Fruit fly (Drosophila melanogaster) whole organism, embryonic: ENCODE results near the gene Cyp313a5.
A peak's percentile ranks its signal among the peaks of the same experiment; 100 is the strongest.

Experiments used
- Ada2b ChIP-seq: fragments of 200-800 bp; sonication (Bioruptor generic); IDR thresholded peaks from 2 replicates; pipeline ENCODE4 v1.3.6; 2022; ENCODE audit warnings: missing biosample characterization, missing genetic modification characterization
- CG10274 ChIP-seq: fragments of 200-800 bp; sonication (Bioruptor generic); optimal IDR thresholded peaks from 3 replicates; lab custom pipeline; 2017; ENCODE audit warnings: missing biosample characterization, mild to moderate bottlenecking, missing genetic modification characterization
- CG11398 ChIP-seq: fragments of 200-800 bp; sonication (Bioruptor generic); optimal IDR thresholded peaks from 2 replicates; lab custom pipeline; 2016; ENCODE audit warnings: missing biosample characterization, missing genetic modification characterization
- CG11456 ChIP-seq: fragments of 200-800 bp; sonication (Bioruptor generic); IDR thresholded peaks from 3 replicates; pipeline ENCODE4 v1.3.6; 2022; ENCODE audit warnings: missing biosample characterization, missing genetic modification characterization
- CG12071 ChIP-seq: fragments of 200-800 bp; sonication (Bioruptor generic); optimal IDR thresholded peaks from 3 replicates; lab custom pipeline; 2018; ENCODE audit warnings: missing biosample characterization, mild to moderate bottlenecking, missing genetic modification characterization
- CG12942 ChIP-seq: fragments of 200-800 bp; sonication (Bioruptor generic); optimal IDR thresholded peaks from 3 replicates; lab custom pipeline; 2016; ENCODE audit warnings: missing biosample characterization, missing genetic modification characterization
- CG14860 ChIP-seq: fragments of 200-800 bp; sonication (Bioruptor generic); IDR thresholded peaks from 3 replicates; pipeline ENCODE4 v1.3.6; 2022; ENCODE audit warnings: missing biosample characterization, missing genetic modification characterization; ENCODE audit not compliant: partially characterized antibody
- CG15601 ChIP-seq: fragments of 200-800 bp; sonication (Bioruptor generic); optimal IDR thresholded peaks from 3 replicates; lab custom pipeline; 2019; ENCODE audit warnings: missing biosample characterization, mild to moderate bottlenecking, missing genetic modification characterization, moderate library complexity
- CG16813 ChIP-seq: fragments of 200-800 bp; sonication (Bioruptor generic); IDR thresholded peaks from 3 replicates; pipeline ENCODE4 v1.3.6; 2022; ENCODE audit warnings: missing biosample characterization, missing genetic modification characterization; ENCODE audit not compliant: partially characterized antibody
- CG17328 ChIP-seq: fragments of 200-800 bp; sonication (Bioruptor generic); IDR thresholded peaks from 2 replicates; pipeline ENCODE4 v1.3.6; 2022; ENCODE audit warnings: missing biosample characterization, missing genetic modification characterization
- CG18011 ChIP-seq: fragments of 200-800 bp; sonication (Bioruptor generic); optimal IDR thresholded peaks from 2 replicates; lab custom pipeline; 2017; ENCODE audit warnings: missing biosample characterization, missing genetic modification characterization, mild to moderate bottlenecking, moderate library complexity, missing genotype
- CG1832 ChIP-seq: fragments of 200-800 bp; sonication (Bioruptor generic); optimal IDR thresholded peaks from 2 replicates; lab custom pipeline; 2017; ENCODE audit warnings: missing biosample characterization, mild to moderate bottlenecking, missing genetic modification characterization, inconsistent platforms
- CG32532 ChIP-seq: fragments of 200-800 bp; sonication (Bioruptor generic); IDR thresholded peaks from 2 replicates; pipeline ENCODE4 v1.3.6; 2022; ENCODE audit warnings: missing biosample characterization, missing genetic modification characterization
- CG32772 ChIP-seq: fragments of 200-800 bp; sonication (Bioruptor generic); IDR thresholded peaks from 2 replicates; pipeline ENCODE4 v1.3.6; 2022; ENCODE audit warnings: missing biosample characterization, missing genetic modification characterization
- CG34376 ChIP-seq: fragments of 200-800 bp; sonication (Bioruptor generic); optimal IDR thresholded peaks from 2 replicates; lab custom pipeline; 2018; ENCODE audit warnings: missing biosample characterization, mild to moderate bottlenecking, missing genetic modification characterization
- CG4360 ChIP-seq: fragments of 200-800 bp; sonication (Bioruptor generic); IDR thresholded peaks from 2 replicates; pipeline ENCODE4 v1.3.6; 2022; ENCODE audit warnings: missing biosample characterization, missing genetic modification characterization
- CG6254 ChIP-seq: fragments of 200-800 bp; sonication (Bioruptor generic); optimal IDR thresholded peaks from 3 replicates; lab custom pipeline; 2017; ENCODE audit warnings: mild to moderate bottlenecking, missing biosample characterization, missing genetic modification reagents, missing genetic modification characterization
- CoRest ChIP-seq: fragments of 200-800 bp; sonication (Bioruptor generic); optimal IDR thresholded peaks from 3 replicates; lab custom pipeline; 2018; ENCODE audit warnings: missing biosample characterization, mild to moderate bottlenecking, missing genetic modification characterization, moderate library complexity
- D ChIP-seq, 2 experiments: fragments of 200-800 bp in 1 of 2; fragments of >200 bp in 1 of 2; sonication (Bioruptor generic) in 1 of 2; optimal IDR thresholded peaks; 2 replicates in 1 of 2; 3 replicates in 1 of 2; lab custom pipeline; 2017; ENCODE audit warnings: mild to moderate bottlenecking in 1 of 2, missing biosample characterization in 1 of 2, missing genetic modification characterization in 1 of 2, missing genetic modification reagents in 1 of 2
- Deaf1 ChIP-seq: fragments of 200-800 bp; optimal IDR thresholded peaks from 3 replicates; lab custom pipeline; 2019; ENCODE audit warnings: missing biosample characterization, mild to moderate bottlenecking, missing genetic modification characterization, moderate library complexity
- ERR ChIP-seq: fragments of 200-800 bp; sonication (Bioruptor generic); optimal IDR thresholded peaks from 2 replicates; lab custom pipeline; 2016; ENCODE audit warnings: missing biosample characterization, missing genetic modification characterization
- Hr78 ChIP-seq, 2 experiments: fragments of 200-800 bp in 1 of 2; fragments of >200 bp in 1 of 2; sonication (Bioruptor generic) in 1 of 2; optimal IDR thresholded peaks; 2 replicates each; lab custom pipeline; 2017 to 2019; ENCODE audit warnings: missing biosample characterization in 2 of 2, missing genetic modification characterization in 2 of 2, mild to moderate bottlenecking in 1 of 2, moderate library complexity in 1 of 2
- Jarid2 ChIP-seq: fragments of 200-800 bp; sonication (Bioruptor generic); optimal IDR thresholded peaks from 3 replicates; lab custom pipeline; 2017; ENCODE audit warnings: mild to moderate bottlenecking, missing biosample characterization, missing genetic modification reagents, missing genetic modification characterization
- Kr ChIP-seq: fragments of 200-800 bp; sonication (Bioruptor generic); optimal IDR thresholded peaks from 2 replicates; lab custom pipeline; 2017; ENCODE audit warnings: missing biosample characterization, mild to moderate bottlenecking, missing genetic modification characterization
- MESR4 ChIP-seq: fragments of 200-800 bp; sonication (Bioruptor generic); optimal IDR thresholded peaks from 2 replicates; lab custom pipeline; 2018; ENCODE audit warnings: missing biosample characterization, mild to moderate bottlenecking, missing genetic modification characterization, moderate library complexity
- Nf-YC ChIP-seq: fragments of 200-800 bp; optimal IDR thresholded peaks from 3 replicates; lab custom pipeline; 2019; ENCODE audit warnings: missing biosample characterization, mild to moderate bottlenecking, missing genetic modification characterization, moderate library complexity
- Oli ChIP-seq: fragments of 200-800 bp; sonication (Bioruptor generic); optimal IDR thresholded peaks from 2 replicates; lab custom pipeline; 2018; ENCODE audit warnings: missing biosample characterization, mild to moderate bottlenecking, missing genetic modification characterization, moderate library complexity
- Sry-δ ChIP-seq: fragments of 200-800 bp; sonication (Bioruptor generic); optimal IDR thresholded peaks from 2 replicates; lab custom pipeline; 2016; ENCODE audit warnings: missing biosample characterization, missing genetic modification characterization
- amos ChIP-seq: fragments of 200-800 bp; sonication (Bioruptor generic); IDR thresholded peaks from 2 replicates; pipeline ENCODE4 v1.3.6; 2022; ENCODE audit warnings: missing biosample characterization, missing genetic modification characterization; ENCODE audit not compliant: partially characterized antibody
- cato ChIP-seq: fragments of 200-800 bp; sonication (Bioruptor generic); optimal IDR thresholded peaks from 2 replicates; lab custom pipeline; 2016; ENCODE audit warnings: missing biosample characterization, missing genetic modification characterization, borderline replicate concordance
- cg ChIP-seq: fragments of 200-800 bp; sonication (Bioruptor generic); optimal IDR thresholded peaks from 3 replicates; lab custom pipeline; 2019; ENCODE audit warnings: missing biosample characterization, mild to moderate bottlenecking, missing genetic modification characterization, moderate library complexity
- chinmo ChIP-seq: fragments of 200-800 bp; sonication (Bioruptor generic); IDR thresholded peaks from 4 replicates; pipeline ENCODE4 v1.3.6; 2022; ENCODE audit warnings: missing biosample characterization, missing genetic modification characterization; ENCODE audit not compliant: partially characterized antibody
- ci ChIP-seq: fragments of 200-800 bp; sonication (Bioruptor generic); IDR thresholded peaks from 3 replicates; pipeline ENCODE4 v1.3.6; 2022; ENCODE audit warnings: missing biosample characterization, missing genetic modification characterization
- crol ChIP-seq: fragments of 200-800 bp; sonication (Bioruptor generic); IDR thresholded peaks from 2 replicates; pipeline ENCODE4 v1.3.6; 2022; ENCODE audit warnings: missing biosample characterization, missing genetic modification characterization
- crp ChIP-seq, 2 experiments: fragments of 200-800 bp; sonication (Bioruptor generic); optimal IDR thresholded peaks; 2 replicates in 1 of 2; 3 replicates in 1 of 2; lab custom pipeline; 2017; ENCODE audit warnings: missing biosample characterization in 2 of 2, missing genetic modification characterization in 2 of 2, mild to moderate bottlenecking in 1 of 2, moderate library complexity in 1 of 2
- ewg ChIP-seq: fragments of 200-800 bp; sonication (Bioruptor generic); optimal IDR thresholded peaks from 3 replicates; lab custom pipeline; 2017; ENCODE audit warnings: mild to moderate bottlenecking, missing biosample characterization, missing genetic modification reagents, missing genetic modification characterization
- ftz-f1 ChIP-seq: fragments of 200-800 bp; sonication (Bioruptor generic); optimal IDR thresholded peaks from 2 replicates; lab custom pipeline; 2016; ENCODE audit warnings: missing biosample characterization, missing genetic modification characterization
- inv ChIP-seq: fragments of 200-800 bp; sonication (Bioruptor generic); IDR thresholded peaks from 2 replicates; pipeline ENCODE4 v1.3.6; 2022; ENCODE audit warnings: missing biosample characterization, missing genetic modification characterization; ENCODE audit not compliant: partially characterized antibody
- lilli ChIP-seq: fragments of 200-800 bp; sonication (Bioruptor generic); optimal IDR thresholded peaks from 3 replicates; lab custom pipeline; 2016; ENCODE audit warnings: missing biosample characterization, missing genetic modification characterization
- nerfin-2 ChIP-seq: fragments of 200-800 bp; sonication (Bioruptor generic); IDR thresholded peaks from 2 replicates; pipeline ENCODE4 v1.3.6; 2022; ENCODE audit warnings: missing biosample characterization, missing genetic modification characterization; ENCODE audit not compliant: partially characterized antibody
- otp ChIP-seq: fragments of 200-800 bp; sonication (Bioruptor generic); IDR thresholded peaks from 3 replicates; pipeline ENCODE4, ENCODE4 v1.3.6; 2022; ENCODE audit warnings: missing biosample characterization, missing genetic modification characterization
- pros ChIP-seq: fragments of 200-800 bp; sonication (Bioruptor generic); optimal IDR thresholded peaks from 3 replicates; lab custom pipeline; 2019; ENCODE audit warnings: missing biosample characterization, mild to moderate bottlenecking, missing genetic modification characterization, moderate library complexity
- seq ChIP-seq: fragments of 200-800 bp; sonication (Bioruptor generic); IDR thresholded peaks from 2 replicates; pipeline ENCODE4 v1.3.6; 2022; ENCODE audit warnings: missing biosample characterization, missing genetic modification characterization
- sima ChIP-seq: fragments of 200-800 bp; sonication (Bioruptor generic); optimal IDR thresholded peaks from 2 replicates; lab custom pipeline; 2016; ENCODE audit warnings: missing biosample characterization, missing genetic modification characterization
- so ChIP-seq: fragments of 200-800 bp; sonication (Bioruptor generic); IDR thresholded peaks from 3 replicates; pipeline ENCODE4 v1.3.6; 2022; ENCODE audit warnings: missing biosample characterization, missing genetic modification characterization
- tna ChIP-seq: fragments of 200-800 bp; sonication (Bioruptor generic); IDR thresholded peaks from 2 replicates; pipeline ENCODE4 v1.3.6; 2022; ENCODE audit warnings: missing biosample characterization, missing genetic modification characterization; ENCODE audit not compliant: partially characterized antibody
- tup ChIP-seq: fragments of 200-800 bp; sonication (Bioruptor generic); optimal IDR thresholded peaks from 2 replicates; lab custom pipeline; 2016; ENCODE audit warnings: missing biosample characterization, mild to moderate bottlenecking, missing genetic modification characterization, moderate library complexity

The Cyp313a5 gene

DNA sequence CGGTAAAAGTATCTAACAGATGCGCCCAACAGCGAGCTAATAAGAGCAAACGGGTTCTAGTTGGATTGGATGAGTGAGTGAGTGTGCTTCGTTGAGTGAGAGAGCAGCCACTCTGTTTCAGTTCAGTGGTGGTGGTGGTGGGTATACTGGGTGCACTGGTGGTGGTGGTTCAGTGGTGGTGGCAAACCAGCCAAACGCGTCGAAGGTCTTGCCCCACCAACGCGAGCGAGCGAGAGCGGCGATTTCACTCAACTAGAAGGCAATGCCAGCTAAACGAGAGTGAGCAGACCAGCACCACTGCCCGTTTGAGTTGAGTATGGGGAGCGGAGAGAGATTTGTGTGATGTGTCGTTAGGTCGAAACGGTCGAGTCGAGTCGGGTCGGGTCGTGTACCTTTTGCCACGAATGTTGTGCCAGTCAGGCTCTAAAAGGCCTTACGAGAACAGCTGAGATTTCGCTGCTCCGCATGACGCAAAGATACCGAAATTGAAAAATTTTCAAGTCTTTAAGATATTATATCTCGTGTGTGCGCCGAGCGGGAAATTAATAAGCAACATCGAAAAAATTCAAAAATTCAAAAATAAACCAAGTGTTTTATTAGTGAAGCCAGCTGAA lies 46.4 kb upstream of the Cyp313a5 start (continued):
- TF ChIP-seq so (GFP tag; lab: Robert Waterston, UW) (no peak), crp (GFP tag; optimal IDR thresholded peaks at IDR 0.05; lab: Kevin White, UChicago) (no peak), sima (GFP tag; lab: Kevin White, UChicago) (no peak), CG16813 (GFP tag; lab: Robert Waterston, UW) (peak; percentile 55; the same call in 1 of the 3 replicates), ci (GFP tag; lab: Robert Waterston, UW) (peak; percentile 22; the same call in 1 of the 3 replicates), tna (GFP tag; lab: Robert Waterston, UW) (peak; percentile 82), ewg (GFP tag; lab: Kevin White, UChicago) (no peak), ERR (peak; percentile 53), Kr (GFP tag; lab: Kevin White, UChicago) (no peak), seq (GFP tag; lab: Robert Waterston, UW) (peak; percentile 94), ftz-f1 (peak; percentile 93), CG15601 (no peak), Jarid2 (GFP tag; lab: Kevin White, UChicago) (peak; percentile 88), CG11456 (GFP tag; lab: Robert Waterston, UW) (no peak), inv (GFP tag; lab: Robert Waterston, UW) (peak; percentile 69; the same call in 1 of the 2 replicates), D (optimal IDR thresholded peaks at IDR 0.05; lab: Kevin White, UChicago) (peak; percentile 4), D (GFP tag; optimal IDR thresholded peaks at IDR 0.05; lab: Kevin White, UChicago) (no peak), Ada2b (GFP tag; lab: Robert Waterston, UW) (no peak), MESR4 (no peak), crol (GFP tag; lab: Robert Waterston, UW) (peak; percentile 84), CoRest (tag; lab: Kevin White, UChicago) (peak; percentile 12), cg (GFP tag; lab: Kevin White, UChicago) (peak; percentile 95), cato (GFP tag; lab: Kevin White, UChicago) (no peak), CG14860 (GFP tag; lab: Robert Waterston, UW) (0 out of 3 replicates have a peak, but pooled peaks have one; percentile 50), amos (peak; percentile 71; the same call in 1 of the 2 replicates), pros (GFP tag; lab: Kevin White, UChicago) (peak; percentile 1), tup (GFP tag; lab: Kevin White, UChicago) (no peak), nerfin-2 (peak; percentile 65; the same call in 1 of the 2 replicates), Deaf1 (peak; percentile 96), CG32772 (no peak), CG10274 (GFP tag; lab: Kevin White, UChicago) (no peak), CG4360 (GFP tag; lab: Robert Waterston, UW) (no peak), otp (GFP tag; lab: Robert Waterston, UW) (no peak), CG34376 (GFP tag; lab: Kevin White, UChicago) (peak; percentile 22), CG17328 (GFP tag; lab: Robert Waterston, UW) (0 out of 2 replicates have a peak, but pooled peaks have one; percentile 7), Sry-δ (GFP tag; lab: Kevin White, UChicago) (no peak), CG6254 (no peak), CG11398 (GFP tag; lab: Kevin White, UChicago) (no peak), Nf-YC (peak; percentile 98), CG1832 (GFP tag; lab: Kevin White, UChicago) (peak; percentile 98), CG32532 (GFP tag; lab: Robert Waterston, UW) (peak; percentile 48; the same call in 1 of the 2 replicates), CG18011 (GFP tag; lab: Kevin White, UChicago) (peak; percentile 81), CG12071 (GFP tag; lab: Kevin White, UChicago) (peak; percentile 66), chinmo (GFP tag; lab: Robert Waterston, UW) (peak; percentile 93), Oli (tag; lab: Kevin White, UChicago) (no peak), Hr78 (GFP tag; optimal IDR thresholded peaks at IDR 0.05; lab: Kevin White, UChicago) (peak in 1 of 2 experiments; percentile 98), CG12942 (GFP tag; lab: Kevin White, UChicago) (no peak), lilli (GFP tag; lab: Kevin White, UChicago) (no peak)
